Worm (Caenorhabditis elegans) whole organism, L2 larva: ENCODE data around the gene nhr-282.

Experiments
- ceh-16 ChIP-seq: fragments of 150-350 bp; optimal IDR thresholded peaks from 2 replicates; lab custom pipeline; 2014; ENCODE audit warnings: missing biosample characterization, missing genetic modification characterization
- elt-1 ChIP-seq: fragments of 150-350 bp; optimal IDR thresholded peaks from 2 replicates; lab custom pipeline; 2014; ENCODE audit warnings: missing biosample characterization, missing genetic modification characterization
- elt-3 ChIP-seq: sonication (generic microtip); optimal IDR thresholded peaks from 2 replicates; lab custom pipeline; 2017; ENCODE audit warnings: missing biosample characterization, missing genetic modification characterization
- lin-13 ChIP-seq: fragments of 150-350 bp; optimal IDR thresholded peaks from 2 replicates; lab custom pipeline; 2014; ENCODE audit warnings: missing biosample characterization, missing genetic modification reagents, missing genetic modification characterization
- mdl-1 ChIP-seq, 2 experiments: fragments of 150-350 bp in 1 of 2; sonication (generic microtip) in 1 of 2; optimal IDR thresholded peaks; 2 replicates each; lab custom pipeline; 2017; ENCODE audit warnings: missing biosample characterization in 2 of 2, missing genetic modification characterization in 2 of 2
- nhr-12 ChIP-seq: fragments of 150-350 bp; optimal IDR thresholded peaks from 2 replicates; lab custom pipeline; 2014; ENCODE audit warnings: missing biosample characterization, missing genetic modification characterization
- nhr-21 ChIP-seq: fragments of 150-350 bp; optimal IDR thresholded peaks from 2 replicates; lab custom pipeline; 2014; ENCODE audit warnings: missing biosample characterization, missing genetic modification characterization
- nhr-77 ChIP-seq: fragments of 150-350 bp; optimal IDR thresholded peaks from 2 replicates; lab custom pipeline; 2014; ENCODE audit warnings: missing biosample characterization, missing genetic modification characterization
- ztf-4 ChIP-seq: fragments of 150-350 bp; optimal IDR thresholded peaks from 2 replicates; lab custom pipeline; 2014; ENCODE audit warnings: missing biosample characterization, missing genetic modification characterization

DNA sequence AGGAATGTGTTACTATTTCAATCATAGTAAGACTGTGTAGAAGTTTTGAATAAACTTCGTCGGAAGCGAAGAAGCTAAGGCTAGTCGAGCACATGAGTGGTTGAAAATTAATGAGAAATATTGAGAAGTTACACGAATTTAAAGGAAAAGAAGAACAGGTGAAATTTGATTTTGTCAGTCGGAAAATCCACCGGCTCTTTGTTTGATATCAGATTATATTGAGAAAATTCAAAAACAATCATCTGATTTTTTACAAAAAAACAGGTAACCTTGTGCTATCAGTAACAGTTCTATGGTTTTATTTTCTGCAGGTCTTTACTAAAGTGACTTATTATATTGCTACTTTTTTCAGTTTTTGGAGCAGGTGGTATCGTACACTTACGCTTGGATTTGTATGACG is 46.2 kb downstream of the nhr-282 start, which contains the start of gene srh-148:
- TF ChIP-seq mdl-1 (tag; optimal IDR thresholded peaks at IDR 0.05; lab: Kevin White, UChicago), result no peak
- TF ChIP-seq elt-1 (tag; lab: Kevin White, UChicago), result no peak
- TF ChIP-seq nhr-77 (tag; lab: Kevin White, UChicago), result no peak
- TF ChIP-seq nhr-21 (tag; lab: Kevin White, UChicago), result no peak
- no peak for TF ChIP-seq ceh-16
- no peak for TF ChIP-seq ztf-4 (tag; lab: Kevin White, UChicago)
- no peak for TF ChIP-seq nhr-12 (tag; lab: Kevin White, UChicago)
- no peak for TF ChIP-seq elt-3 (tag; lab: Kevin White, UChicago)
- no peak for TF ChIP-seq lin-13 (GFP tag; lab: Kevin White, UChicago)
